Worm (Caenorhabditis elegans): ENCODE data around the gene ain-1.

DNA sequence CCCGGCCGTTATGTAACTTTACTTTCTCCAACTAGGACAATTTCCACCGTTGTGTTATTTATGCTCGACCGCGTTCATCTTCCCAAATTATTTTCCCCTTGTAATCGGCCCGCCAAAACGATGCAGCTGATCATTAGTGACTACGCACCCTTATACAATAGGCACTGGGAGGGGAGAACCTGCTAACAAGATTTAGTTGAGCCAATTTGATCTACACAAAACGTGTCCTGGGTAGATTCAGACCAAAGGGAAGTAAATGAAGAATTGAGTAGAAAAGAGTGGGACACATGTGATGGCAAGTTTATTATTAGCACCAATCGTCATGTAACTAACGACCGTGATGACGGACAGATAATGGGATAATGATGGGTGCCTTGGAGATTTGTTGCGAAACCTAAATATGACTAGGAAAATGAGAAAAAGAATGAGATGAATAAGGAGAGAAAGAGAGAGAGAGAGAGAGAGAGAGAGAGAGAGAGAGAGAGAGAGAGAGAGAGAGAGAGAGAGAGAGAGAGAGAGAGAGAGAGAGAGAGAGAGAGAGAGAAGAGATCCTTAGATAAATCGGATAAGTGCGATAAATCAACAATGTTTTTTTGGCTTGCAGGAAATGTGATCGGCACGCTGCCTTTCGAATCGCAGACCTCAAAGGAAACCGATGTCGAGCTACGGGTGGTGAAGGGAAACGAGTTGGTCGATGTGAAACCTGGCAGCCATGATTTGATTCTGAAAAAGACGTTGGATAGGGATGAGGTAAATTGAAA is 17.5 kb upstream of the ain-1 start:
- no peak for TF ChIP-seq tab-1 (GFP tag; IDR thresholded peaks at IDR 0.05)
- no peak for TF ChIP-seq flt-1 (GFP tag; IDR thresholded peaks at IDR 0.05)
- no peak for TF ChIP-seq T22C8.4 (GFP tag; IDR thresholded peaks at IDR 0.05)
- no peak for TF ChIP-seq ref-1 (GFP tag; conservative IDR thresholded peaks at IDR 0.05)
- no peak for TF ChIP-seq med-1 (GFP tag; optimal IDR thresholded peaks at IDR 0.05; ENCODE audit: insufficient read depth)
- TF ChIP-seq ztf-23 (GFP tag; IDR thresholded peaks at IDR 0.05) = peak; percentile 64
- no peak for TF ChIP-seq cog-1 (tag; optimal IDR thresholded peaks at IDR 0.05)

All from whole organism, midembryonic.